Worm (Caenorhabditis elegans) whole organism, L3 larva: ENCODE results near the gene H04M03.12.

Experiments
- R02D3.7 ChIP-seq: fragments of 150-350 bp; optimal IDR thresholded peaks from 2 replicates; lab custom pipeline; 2014; ENCODE audit warnings: missing biosample characterization, missing genetic modification characterization
- ZK546.5 ChIP-seq: sonication (generic microtip); optimal IDR thresholded peaks from 2 replicates; lab custom pipeline; 2017; ENCODE audit warnings: missing biosample characterization, missing genetic modification characterization
- ama-1 ChIP-seq: fragments of 150-350 bp; optimal IDR thresholded peaks from 2 replicates; lab custom pipeline; 2018
- ceh-16 ChIP-seq: sonication (generic microtip); optimal IDR thresholded peaks from 2 replicates; lab custom pipeline; 2017; ENCODE audit warnings: missing biosample characterization, missing genetic modification characterization
- ceh-28 ChIP-seq: fragments of 150-350 bp; optimal IDR thresholded peaks from 2 replicates; lab custom pipeline; 2014; ENCODE audit warnings: missing biosample characterization, missing genetic modification reagents, missing genetic modification characterization
- ceh-9 ChIP-seq: sonication (generic microtip); optimal IDR thresholded peaks from 2 replicates; lab custom pipeline; 2018; ENCODE audit warnings: missing biosample characterization, missing genetic modification characterization
- daf-12 ChIP-seq: fragments of 150-350 bp; optimal IDR thresholded peaks from 2 replicates; lab custom pipeline; 2014; ENCODE audit warnings: missing biosample characterization, missing genetic modification reagents, missing genetic modification characterization
- egl-27 ChIP-seq: sonication (generic microtip); optimal IDR thresholded peaks from 4 replicates; lab custom pipeline; 2017; ENCODE audit warnings: missing biosample characterization, missing genetic modification reagents, missing genetic modification characterization
- egl-5 ChIP-seq: fragments of 150-350 bp; optimal IDR thresholded peaks from 2 replicates; lab custom pipeline; 2017; ENCODE audit warnings: missing biosample characterization, missing genetic modification reagents, missing genetic modification characterization, inconsistent platforms
- elt-1 ChIP-seq: fragments of 150-350 bp; optimal IDR thresholded peaks from 2 replicates; lab custom pipeline; 2014; ENCODE audit warnings: missing biosample characterization, missing genetic modification characterization
- elt-2 ChIP-seq: sonication (generic microtip); optimal IDR thresholded peaks from 2 replicates; lab custom pipeline; 2016; ENCODE audit warnings: missing genetic modification reagents, mild to moderate bottlenecking, missing genetic modification characterization, missing compliant biosample characterization
- elt-3 ChIP-seq, 3 experiments: fragments of 150-350 bp in 1 of 3; sonication (generic microtip) in 2 of 3; optimal IDR thresholded peaks; 2 replicates in 2 of 3; 4 replicates in 1 of 3; lab custom pipeline; 2014 to 2017; ENCODE audit warnings: missing biosample characterization in 3 of 3, missing genetic modification characterization in 3 of 3
- eor-1 ChIP-seq, 2 experiments: fragments of 150-350 bp; optimal IDR thresholded peaks; 2 replicates each; lab custom pipeline; 2014 to 2018; ENCODE audit warnings: missing biosample characterization in 2 of 2, missing genetic modification characterization in 2 of 2
- fkh-10 ChIP-seq: sonication (generic microtip); optimal IDR thresholded peaks from 2 replicates; lab custom pipeline; 2017; ENCODE audit warnings: missing biosample characterization, missing genetic modification reagents, missing genetic modification characterization
- fkh-2 ChIP-seq: fragments of 150-350 bp; optimal IDR thresholded peaks from 2 replicates; lab custom pipeline; 2014; ENCODE audit warnings: missing biosample characterization, missing genetic modification reagents, missing genetic modification characterization
- fos-1 ChIP-seq: fragments of 150-350 bp; optimal IDR thresholded peaks from 2 replicates; lab custom pipeline; 2014; ENCODE audit warnings: missing biosample characterization, missing genetic modification characterization
- hmg-11 ChIP-seq: sonication (generic microtip); optimal IDR thresholded peaks from 2 replicates; lab custom pipeline; 2016; ENCODE audit warnings: missing genetic modification characterization, missing compliant biosample characterization
- jun-1 ChIP-seq: fragments of 150-350 bp; optimal IDR thresholded peaks from 2 replicates; lab custom pipeline; 2014; ENCODE audit warnings: missing biosample characterization, missing genetic modification reagents, missing genetic modification characterization
- lin-15B ChIP-seq: fragments of 150-350 bp; optimal IDR thresholded peaks from 2 replicates; lab custom pipeline; 2014; ENCODE audit warnings: missing biosample characterization, missing genetic modification characterization
- lin-39 ChIP-seq: fragments of 150-350 bp; optimal IDR thresholded peaks from 2 replicates; lab custom pipeline; 2018; ENCODE audit warnings: missing biosample characterization, missing genetic modification reagents, missing genetic modification characterization
- lsy-12 ChIP-seq: sonication (generic microtip); optimal IDR thresholded peaks from 2 replicates; lab custom pipeline; 2016; ENCODE audit warnings: mild to moderate bottlenecking, missing genetic modification characterization, missing compliant biosample characterization
- nfya-1 ChIP-seq: sonication (generic microtip); optimal IDR thresholded peaks from 2 replicates; lab custom pipeline; 2017; ENCODE audit warnings: missing genetic modification characterization, mild to moderate bottlenecking, missing compliant biosample characterization, antibody characterized with exemption, moderate library complexity; ENCODE audit not compliant: insufficient read depth
- nhr-12 ChIP-seq: fragments of 150-350 bp; optimal IDR thresholded peaks from 2 replicates; lab custom pipeline; 2014; ENCODE audit warnings: missing biosample characterization, missing genetic modification characterization
- nhr-23 ChIP-seq: fragments of 150-350 bp; optimal IDR thresholded peaks from 2 replicates; lab custom pipeline; 2014; ENCODE audit warnings: missing biosample characterization, missing genetic modification reagents, missing genetic modification characterization
- nhr-25 ChIP-seq: sonication (generic microtip); optimal IDR thresholded peaks from 2 replicates; lab custom pipeline; 2017; ENCODE audit warnings: missing biosample characterization, missing genetic modification characterization
- nhr-28 ChIP-seq: fragments of 150-350 bp; optimal IDR thresholded peaks from 2 replicates; lab custom pipeline; 2014; ENCODE audit warnings: missing biosample characterization, missing genetic modification characterization
- nhr-43 ChIP-seq: sonication (generic microtip); optimal IDR thresholded peaks from 2 replicates; lab custom pipeline; 2016; ENCODE audit warnings: mild to moderate bottlenecking, missing genetic modification characterization, missing compliant biosample characterization; ENCODE audit not compliant: poor library complexity, severe bottlenecking
- nhr-67 ChIP-seq: fragments of 150-350 bp; optimal IDR thresholded peaks from 2 replicates; lab custom pipeline; 2014; ENCODE audit warnings: missing biosample characterization, missing genetic modification characterization
- nhr-76 ChIP-seq: fragments of 150-350 bp; sonication (generic microtip); optimal IDR thresholded peaks from 5 replicates; lab custom pipeline; 2014; ENCODE audit warnings: missing biosample characterization, missing genetic modification characterization
- nhr-77 ChIP-seq: fragments of 150-350 bp; optimal IDR thresholded peaks from 2 replicates; lab custom pipeline; 2014; ENCODE audit warnings: missing biosample characterization, missing genetic modification characterization
- pha-4 ChIP-seq: fragments of 150-350 bp; optimal IDR thresholded peaks from 2 replicates; lab custom pipeline; 2014; ENCODE audit warnings: missing biosample characterization, missing genetic modification reagents, missing genetic modification characterization
- pqm-1 ChIP-seq: fragments of 150-350 bp; optimal IDR thresholded peaks from 2 replicates; lab custom pipeline; 2017; ENCODE audit warnings: missing biosample characterization, missing genetic modification characterization, inconsistent platforms
- sea-2 ChIP-seq: fragments of 150-350 bp; sonication (generic microtip); optimal IDR thresholded peaks from 4 replicates; lab custom pipeline; 2014; ENCODE audit warnings: missing biosample characterization, missing genetic modification reagents, missing genetic modification characterization
- snpc-4 ChIP-seq: fragments of 150-350 bp; optimal IDR thresholded peaks from 2 replicates; lab custom pipeline; 2014; ENCODE audit warnings: missing biosample characterization, missing genetic modification characterization
- tbx-2 ChIP-seq: sonication (generic microtip); optimal IDR thresholded peaks from 2 replicates; lab custom pipeline; 2016; ENCODE audit warnings: mild to moderate bottlenecking, missing genetic modification characterization, missing compliant biosample characterization
- unc-39 ChIP-seq: sonication (generic microtip); optimal IDR thresholded peaks from 4 replicates; lab custom pipeline; 2017; ENCODE audit warnings: missing biosample characterization, missing genetic modification characterization
- unc-62 ChIP-seq: fragments of 150-350 bp; sonication (generic microtip); optimal IDR thresholded peaks from 4 replicates; lab custom pipeline; 2014; ENCODE audit warnings: missing biosample characterization, missing genetic modification reagents, missing genetic modification characterization
- zag-1 ChIP-seq: fragments of 150-350 bp; optimal IDR thresholded peaks from 2 replicates; lab custom pipeline; 2014; ENCODE audit warnings: missing biosample characterization, missing genetic modification characterization
- ztf-11 ChIP-seq: fragments of 150-350 bp; optimal IDR thresholded peaks from 2 replicates; lab custom pipeline; 2014; ENCODE audit warnings: missing biosample characterization, missing genetic modification characterization
- ztf-4 ChIP-seq: fragments of 150-350 bp; optimal IDR thresholded peaks from 2 replicates; lab custom pipeline; 2014; ENCODE audit warnings: missing biosample characterization, missing genetic modification characterization

H04M03.12 gene

ce11 chrIV:5946602-5947444 is 43.7 kb upstream of the H04M03.12 start, which contains the start of gene inx-7:
Gene inx-7 (minus strand): TSS chrIV:5946638.
- no peak for TF ChIP-seq ceh-16 (tag; lab: Kevin White, UChicago)
- no peak for TF ChIP-seq tbx-2 (tag; lab: Kevin White, UChicago)
- no peak for TF ChIP-seq pqm-1 (tag; lab: Kevin White, UChicago)
- TF ChIP-seq nhr-28 (tag; lab: Kevin White, UChicago), result no peak
- TF ChIP-seq nhr-77 (tag; lab: Kevin White, UChicago), result no peak
- no peak for TF ChIP-seq eor-1 (tag; optimal IDR thresholded peaks at IDR 0.05; lab: Kevin White, UChicago)
- no peak for TF ChIP-seq fos-1 (tag; lab: Kevin White, UChicago)
- peak; percentile 6 for TF ChIP-seq lin-39
- no peak for TF ChIP-seq snpc-4
- no peak for TF ChIP-seq nhr-67 (tag; lab: Kevin White, UChicago)
- no peak for TF ChIP-seq lin-15B (tag; lab: Kevin White, UChicago)
- no peak for TF ChIP-seq nhr-23 (tag; lab: Kevin White, UChicago)
- TF ChIP-seq nhr-25, result peak; percentile 3
- no peak for TF ChIP-seq ZK546.5 (tag; lab: Kevin White, UChicago)
- no peak for TF ChIP-seq sea-2 (GFP tag; lab: Kevin White, UChicago)
- TF ChIP-seq egl-27, result no peak
- TF ChIP-seq hmg-11 (tag; lab: Kevin White, UChicago), result peak; percentile 4
- no peak for TF ChIP-seq nhr-76
- peak; percentile 27 for TF ChIP-seq R02D3.7
- TF ChIP-seq nhr-43 (tag; lab: Kevin White, UChicago), result peak; percentile 32
- peak; percentile 53 for TF ChIP-seq ama-1 (lab: Kevin White, UChicago)

DNA sequence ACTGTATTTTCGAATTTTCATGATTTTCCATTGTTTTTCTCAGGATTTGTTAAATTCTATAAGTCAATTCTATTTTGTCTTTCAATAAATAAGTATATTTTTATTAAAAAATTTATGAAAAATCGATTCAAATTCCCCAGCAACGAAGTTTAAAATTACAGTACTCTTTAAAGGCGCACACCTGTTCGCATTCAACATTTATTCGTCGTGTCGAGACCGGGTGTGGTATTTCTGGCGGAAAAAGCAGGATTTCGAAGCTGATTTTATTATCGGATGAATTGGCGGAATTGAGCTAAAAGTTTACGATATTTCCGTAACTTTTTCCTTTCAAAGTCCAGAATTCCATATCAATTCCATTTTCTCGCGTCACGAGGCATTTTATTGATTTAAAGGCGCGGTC is 42.3 kb upstream of the H04M03.12 start:
- TF ChIP-seq ceh-9 (tag; lab: Kevin White, UChicago), result no peak
- TF ChIP-seq elt-2 (tag; lab: Kevin White, UChicago), result no peak

ce11 chrIV:5944172-5944571 is 41.0 kb upstream of the H04M03.12 start:
- TF ChIP-seq lin-39, result peak; percentile 3
- no peak for TF ChIP-seq fkh-10 (GFP tag; lab: Kevin White, UChicago)

ce11 chrIV:5941236-5941976 is 38.3 kb upstream of the H04M03.12 start, which contains the start of gene pfkb-1.2:
Gene pfkb-1.2 (plus strand): TSS chrIV:5941926.
- TF ChIP-seq daf-12 (tag; lab: Kevin White, UChicago), result no peak
- TF ChIP-seq jun-1 (tag; lab: Kevin White, UChicago), result no peak
- peak; percentile 6 for TF ChIP-seq pha-4
- TF ChIP-seq snpc-4, result no peak
- TF ChIP-seq nhr-12 (tag; lab: Kevin White, UChicago), result no peak
- no peak for TF ChIP-seq fkh-2
- no peak for TF ChIP-seq ceh-16 (tag; lab: Kevin White, UChicago)
- no peak for TF ChIP-seq elt-1
- no peak for TF ChIP-seq nhr-67 (tag; lab: Kevin White, UChicago)
- TF ChIP-seq eor-1 (tag; optimal IDR thresholded peaks at IDR 0.05; lab: Kevin White, UChicago), result no peak
- TF ChIP-seq lin-15B (tag; lab: Kevin White, UChicago), result no peak
- peak; percentile 60 for TF ChIP-seq lin-39
- TF ChIP-seq unc-39 (tag; lab: Kevin White, UChicago), result no peak
- no peak for TF ChIP-seq nhr-28 (tag; lab: Kevin White, UChicago)
- no peak for TF ChIP-seq ceh-28
- no peak for TF ChIP-seq ztf-11 (tag; lab: Kevin White, UChicago)
- TF ChIP-seq unc-62 (GFP tag; lab: Kevin White, UChicago), result no peak
- TF ChIP-seq pqm-1 (tag; lab: Kevin White, UChicago), result no peak
- no peak for TF ChIP-seq elt-2 (tag; lab: Kevin White, UChicago)
- peak; percentile 40 for TF ChIP-seq nfya-1 (tag; lab: Kevin White, UChicago)
- no peak for TF ChIP-seq lsy-12 (tag; lab: Kevin White, UChicago)
- no peak for TF ChIP-seq ztf-4
- TF ChIP-seq elt-3 (tag; optimal IDR thresholded peaks at IDR 0.05; lab: Kevin White, UChicago), result no peak
- no peak for TF ChIP-seq zag-1 (tag; lab: Kevin White, UChicago)
- TF ChIP-seq egl-5 (tag; lab: Kevin White, UChicago), result peak; percentile 32
- no peak for TF ChIP-seq nhr-25
- TF ChIP-seq hmg-11 (tag; lab: Kevin White, UChicago), result no peak
